Worm (Caenorhabditis elegans) whole organism, L4 larva: ENCODE measurements around the gene W09C2.8.

Experiments used
- D1046.2 ChIP-seq: fragments of 200-800 bp; sonication (Bioruptor generic); IDR thresholded peaks from 2 replicates; pipeline ENCODE4 v1.3.6; 2022; ENCODE audit warnings: missing genetic modification characterization, missing compliant biosample characterization
- F37D6.2 ChIP-seq: sonication (generic microtip); optimal IDR thresholded peaks from 2 replicates; lab custom pipeline; 2016; ENCODE audit warnings: mild to moderate bottlenecking, missing genetic modification characterization, missing compliant biosample characterization
- F49E8.2 ChIP-seq: sonication (generic microtip); optimal IDR thresholded peaks from 2 replicates; lab custom pipeline; 2016; ENCODE audit warnings: missing compliant biosample characterization, mild to moderate bottlenecking, missing genetic modification characterization, borderline replicate concordance
- attf-4 ChIP-seq: sonication (generic microtip); optimal IDR thresholded peaks from 3 replicates; lab custom pipeline; 2017; ENCODE audit warnings: missing biosample characterization, missing genetic modification characterization
- ceh-28 ChIP-seq: fragments of 150-350 bp; optimal IDR thresholded peaks from 2 replicates; lab custom pipeline; 2014; ENCODE audit warnings: missing biosample characterization, missing genetic modification reagents, missing genetic modification characterization
- ceh-32 ChIP-seq: sonication (generic microtip); optimal IDR thresholded peaks from 2 replicates; lab custom pipeline; 2016; ENCODE audit warnings: mild to moderate bottlenecking, missing genetic modification characterization, missing compliant biosample characterization; ENCODE audit not compliant: poor library complexity
- cey-2 ChIP-seq: sonication (generic microtip); optimal IDR thresholded peaks from 3 replicates; lab custom pipeline; 2017; ENCODE audit warnings: missing genetic modification characterization, mild to moderate bottlenecking, missing compliant biosample characterization, antibody characterized with exemption, borderline replicate concordance; ENCODE audit not compliant: insufficient read depth
- ctbp-1 ChIP-seq: fragments of 200-800 bp; sonication (Bioruptor generic); IDR thresholded peaks from 2 replicates; pipeline ENCODE4 v1.3.6; 2022; ENCODE audit warnings: missing genetic modification reagents, missing genetic modification characterization, missing compliant biosample characterization
- daf-12 ChIP-seq: fragments of 150-350 bp; optimal IDR thresholded peaks from 2 replicates; lab custom pipeline; 2014; ENCODE audit warnings: missing biosample characterization, missing genetic modification reagents, missing genetic modification characterization
- daf-19 ChIP-seq: fragments of 200-800 bp; sonication (Bioruptor generic); conservative IDR thresholded peaks from 2 replicates; pipeline ENCODE4 v1.3.6; 2022; ENCODE audit warnings: missing genetic modification characterization, missing compliant biosample characterization
- dmd-6 ChIP-seq: fragments of 200-800 bp; sonication (Bioruptor generic); IDR thresholded peaks from 2 replicates; pipeline ENCODE4 v1.3.6; 2022; ENCODE audit warnings: missing genetic modification reagents, missing genetic modification characterization, missing compliant biosample characterization
- dmd-9 ChIP-seq: fragments of 200-800 bp; sonication (Bioruptor generic); IDR thresholded peaks from 2 replicates; pipeline ENCODE4 v1.3.6; 2022; ENCODE audit warnings: missing genetic modification reagents, missing genetic modification characterization, missing compliant biosample characterization
- hmg-1.1 ChIP-seq: fragments of 200-800 bp; sonication (Bioruptor generic); IDR thresholded peaks from 2 replicates; pipeline ENCODE4 v1.3.6; 2022; ENCODE audit warnings: missing genetic modification reagents, missing genetic modification characterization, missing compliant biosample characterization
- lin-1 ChIP-seq: fragments of 200-800 bp; sonication (Bioruptor generic); IDR thresholded peaks from 2 replicates; pipeline ENCODE4 v1.3.6; 2022; ENCODE audit warnings: missing genetic modification reagents, missing genetic modification characterization, missing compliant biosample characterization
- madf-9 ChIP-seq: fragments of 200-800 bp; sonication (Bioruptor generic); conservative IDR thresholded peaks from 2 replicates; pipeline ENCODE4 v1.3.6; 2022; ENCODE audit warnings: missing genetic modification reagents, missing genetic modification characterization, missing compliant biosample characterization
- mdl-1 ChIP-seq, 2 experiments: fragments of 150-350 bp in 1 of 2; sonication (generic microtip) in 1 of 2; optimal IDR thresholded peaks; 2 replicates each; lab custom pipeline; 2014 to 2017; ENCODE audit warnings: missing biosample characterization in 2 of 2, missing genetic modification characterization in 2 of 2
- nhr-11 ChIP-seq: fragments of 150-350 bp; optimal IDR thresholded peaks from 2 replicates; lab custom pipeline; 2014; ENCODE audit warnings: missing biosample characterization, missing genetic modification characterization
- nhr-6 ChIP-seq: fragments of 150-350 bp; optimal IDR thresholded peaks from 2 replicates; lab custom pipeline; 2014; ENCODE audit warnings: missing biosample characterization, missing genetic modification characterization
- sdz-12 ChIP-seq: fragments of 200-800 bp; sonication (Bioruptor generic); optimal IDR thresholded peaks from 2 replicates; lab custom pipeline; 2018; ENCODE audit warnings: mild to moderate bottlenecking, missing genetic modification characterization, missing compliant biosample characterization
- skn-1 ChIP-seq: fragments of 150-350 bp; optimal IDR thresholded peaks from 2 replicates; lab custom pipeline; 2014; ENCODE audit warnings: missing biosample characterization, missing genetic modification characterization
- spr-3 ChIP-seq: fragments of 200-800 bp; sonication (Bioruptor generic); optimal IDR thresholded peaks from 2 replicates; lab custom pipeline; 2018; ENCODE audit warnings: mild to moderate bottlenecking, missing genetic modification characterization, missing compliant biosample characterization
- tra-1 ChIP-seq: fragments of 200-800 bp; sonication (Bioruptor generic); IDR thresholded peaks from 2 replicates; pipeline ENCODE4 v1.3.6; 2022; ENCODE audit warnings: missing genetic modification reagents, missing genetic modification characterization, missing compliant biosample characterization
- unc-130 ChIP-seq: sonication (generic microtip); optimal IDR thresholded peaks from 2 replicates; lab custom pipeline; 2016; ENCODE audit warnings: missing genetic modification reagents, missing genetic modification characterization, missing compliant biosample characterization
- unc-62 ChIP-seq, 3 experiments: fragments of 150-350 bp in 1 of 3; sonication (generic microtip); optimal IDR thresholded peaks in 2 of 3; peaks in 1 of 3; 1 replicate in 1 of 3; 2 replicates in 2 of 3; lab custom pipeline; 2014 to 2017; ENCODE audit warnings: missing biosample characterization in 3 of 3, missing genetic modification characterization in 3 of 3, missing genetic modification reagents in 3 of 3, missing genotype in 1 of 3
- vab-7 ChIP-seq: fragments of 200-800 bp; sonication (Bioruptor generic); IDR thresholded peaks from 2 replicates; pipeline ENCODE4 v1.3.6; 2022; ENCODE audit warnings: missing genetic modification reagents, missing genetic modification characterization, missing compliant biosample characterization
- ztf-7 ChIP-seq: fragments of 150-350 bp; optimal IDR thresholded peaks from 2 replicates; lab custom pipeline; 2014; ENCODE audit warnings: missing biosample characterization, missing genetic modification characterization

Gene W09C2.8

ce11 chrIV:9622272-9622671 is 1.9 kb downstream of the W09C2.8 start, which contains the start of gene W09C2.7:
Gene W09C2.7, minus strand, starts transcription at chrIV:9622372.
- no peak for TF ChIP-seq attf-4 (tag; lab: Kevin White, UChicago)
- TF ChIP-seq, all 104 proteins: peak for 0

- TF ChIP-seq lin-1 (GFP tag; lab: Robert Waterston, UW) (no peak), unc-62 (GFP tag; optimal IDR thresholded peaks at IDR 0.05 in 1 of 2; lab: Kevin White, UChicago) (peak in 1 of 2 experiments; percentile 12), unc-62 (tag; optimal IDR thresholded peaks at IDR 0.05; lab: Kevin White, UChicago) (no peak)
These were observed 5.3 kb downstream of the W09C2.8 start for ce11 chrIV:9618836-9619235.

ce11 chrIV:9618015-9618414 is 6.2 kb downstream of the W09C2.8 start:
- TF ChIP-seq hmg-1.1 (GFP tag; lab: Robert Waterston, UW) (0 out of 2 replicates have a peak, but pooled peaks have one; percentile 12), sdz-12 (no peak), daf-12 (tag; lab: Kevin White, UChicago) (no peak), mdl-1 (tag; optimal IDR thresholded peaks at IDR 0.05; lab: Kevin White, UChicago) (no peak), unc-62 (GFP tag; optimal IDR thresholded peaks at IDR 0.05 in 1 of 2; lab: Kevin White, UChicago) (peak in 1 of 2 experiments; percentile 49), unc-62 (tag; optimal IDR thresholded peaks at IDR 0.05; lab: Kevin White, UChicago) (no peak), spr-3 (GFP tag; lab: Kevin White, UChicago) (no peak), ztf-7 (tag; lab: Kevin White, UChicago) (no peak)

ce11 chrIV:9617358-9617757 is 6.8 kb downstream of the W09C2.8 start:
- no peak for TF ChIP-seq nhr-6 (tag; lab: Kevin White, UChicago)
- peak in 1 of 2 experiments; percentile 88 for TF ChIP-seq unc-62 (GFP tag; optimal IDR thresholded peaks at IDR 0.05 in 1 of 2; lab: Kevin White, UChicago)
- TF ChIP-seq unc-62 (tag; optimal IDR thresholded peaks at IDR 0.05; lab: Kevin White, UChicago) = no peak
- TF ChIP-seq spr-3 (GFP tag; lab: Kevin White, UChicago) = no peak
- TF ChIP-seq, all 104 proteins: peak for 1

ce11 chrIV:9615511-9615910 is 8.7 kb downstream of the W09C2.8 start:
- TF ChIP-seq ceh-32 (tag; lab: Kevin White, UChicago) = no peak
- no peak for TF ChIP-seq dmd-9 (GFP tag; lab: Robert Waterston, UW)
- TF ChIP-seq skn-1 (tag; lab: Kevin White, UChicago) = no peak
- no peak for TF ChIP-seq nhr-11
- TF ChIP-seq ctbp-1 (GFP tag; lab: Robert Waterston, UW) = no peak
- TF ChIP-seq D1046.2 (GFP tag; lab: Robert Waterston, UW) = no peak

ce11 chrIV:9614695-9615094 is 9.5 kb downstream of the W09C2.8 start, which contains the start of gene elt-1:
Gene elt-1, plus strand, starts transcription at chrIV:9614995.
- TF ChIP-seq cey-2 (tag; lab: Kevin White, UChicago) (no peak), F37D6.2 (tag; lab: Kevin White, UChicago) (no peak), ceh-28 (tag; lab: Kevin White, UChicago) (no peak), F49E8.2 (no peak), madf-9 (GFP tag; lab: Robert Waterston, UW) (no peak), daf-19 (no peak), unc-130 (GFP tag; lab: Kevin White, UChicago) (no peak)

- TF ChIP-seq vab-7 (GFP tag; lab: Robert Waterston, UW) (no peak), D1046.2 (GFP tag; lab: Robert Waterston, UW) (no peak)
These were observed 10.1 kb downstream of the W09C2.8 start for ce11 chrIV:9614060-9614459.

ce11 chrIV:9613072-9613590 is 11.0 kb downstream of the W09C2.8 start:
- TF ChIP-seq dmd-9 (GFP tag; lab: Robert Waterston, UW) (no peak), tra-1 (GFP tag; lab: Robert Waterston, UW) (no peak), dmd-6 (no peak), unc-62 (GFP tag; optimal IDR thresholded peaks at IDR 0.05 in 1 of 2; lab: Kevin White, UChicago) (peak in 1 of 2 experiments; percentile 44), unc-62 (tag; optimal IDR thresholded peaks at IDR 0.05; lab: Kevin White, UChicago) (no peak)
